Worm (Caenorhabditis elegans) whole organism, young adult: Measurements from ENCODE around the gene hpo-9.

Source experiments
- B0019.2 ChIP-seq: fragments of 200-800 bp; sonication (Bioruptor generic); conservative IDR thresholded peaks from 2 replicates; pipeline ENCODE4 v1.3.6; 2022; ENCODE audit warnings: missing genetic modification reagents, missing genetic modification characterization, missing compliant biosample characterization
- B0261.1 ChIP-seq: sonication (generic microtip); optimal IDR thresholded peaks from 2 replicates; lab custom pipeline; 2016; ENCODE audit warnings: mild to moderate bottlenecking, missing genetic modification characterization, moderate library complexity, missing compliant biosample characterization
- F10E7.11 ChIP-seq: sonication (generic microtip); optimal IDR thresholded peaks from 2 replicates; lab custom pipeline; 2017; ENCODE audit warnings: mild to moderate bottlenecking, missing genetic modification characterization, moderate library complexity, missing compliant biosample characterization
- F22D6.2 ChIP-seq: sonication (generic microtip); optimal IDR thresholded peaks from 2 replicates; lab custom pipeline; 2016; ENCODE audit warnings: mild to moderate bottlenecking, missing genetic modification characterization, missing compliant biosample characterization
- T26A5.8 ChIP-seq: sonication (generic microtip); optimal IDR thresholded peaks from 2 replicates; lab custom pipeline; 2016; ENCODE audit warnings: missing genetic modification characterization, missing compliant biosample characterization
- Y53F4B.3 ChIP-seq: fragments of 200-800 bp; sonication (Bioruptor generic); IDR thresholded peaks from 2 replicates; pipeline ENCODE4 v1.3.6; 2022; ENCODE audit warnings: missing genetic modification reagents, missing genetic modification characterization, missing compliant biosample characterization
- Y53G8AR.9 ChIP-seq: fragments of 200-800 bp; sonication (Bioruptor generic); conservative IDR thresholded peaks from 2 replicates; pipeline ENCODE4 v1.3.6; 2022; ENCODE audit warnings: missing genetic modification reagents, missing genetic modification characterization, missing compliant biosample characterization
- Y79H2A.3 ChIP-seq: fragments of 200-800 bp; sonication (Bioruptor generic); conservative IDR thresholded peaks from 2 replicates; pipeline ENCODE4 v1.3.6; 2022; ENCODE audit warnings: missing genetic modification reagents, missing genetic modification characterization, missing compliant biosample characterization
- ama-1 ChIP-seq, 3 experiments: fragments of 150-350 bp in 1 of 3; sonication (generic microtip) in 2 of 3; optimal IDR thresholded peaks; 2 replicates each; lab custom pipeline; 2014 to 2018; ENCODE audit warnings: missing biosample characterization in 2 of 3, missing genetic modification characterization in 2 of 3, missing genetic modification reagents in 2 of 3
- attf-3 ChIP-seq: fragments of 200-800 bp; sonication (Bioruptor generic); conservative IDR thresholded peaks from 2 replicates; pipeline ENCODE4 v1.3.6; 2022; ENCODE audit warnings: missing genetic modification reagents, missing genetic modification characterization, missing compliant biosample characterization
- attf-6 ChIP-seq: fragments of 200-800 bp; sonication (Bioruptor generic); IDR thresholded peaks from 2 replicates; pipeline ENCODE4 v1.3.6; 2022; ENCODE audit warnings: missing genetic modification reagents, missing genetic modification characterization, missing compliant biosample characterization
- ccch-3 ChIP-seq: fragments of 200-800 bp; sonication (Bioruptor generic); optimal IDR thresholded peaks from 2 replicates; lab custom pipeline; 2018; ENCODE audit warnings: mild to moderate bottlenecking, missing genetic modification characterization, missing compliant biosample characterization
- cebp-1 ChIP-seq, 2 experiments: fragments of 200-800 bp in 1 of 2; sonication (Bioruptor generic) in 1 of 2; sonication (generic microtip) in 1 of 2; IDR thresholded peaks in 1 of 2; optimal IDR thresholded peaks in 1 of 2; 2 replicates each; pipeline versions ENCODE4 v1.3.6 to Lab custom; 2017 to 2022; ENCODE audit warnings: missing compliant biosample characterization in 2 of 2, missing genetic modification characterization in 2 of 2, mild to moderate bottlenecking in 1 of 2, missing genetic modification reagents in 1 of 2, moderate library complexity in 1 of 2
- ceh-91 ChIP-seq: fragments of 200-800 bp; sonication (Bioruptor generic); IDR thresholded peaks from 2 replicates; pipeline ENCODE4 v1.3.6; 2022; ENCODE audit warnings: missing genetic modification reagents, missing genetic modification characterization, missing compliant biosample characterization
- chd-7 ChIP-seq: sonication (generic microtip); optimal IDR thresholded peaks from 2 replicates; lab custom pipeline; 2016; ENCODE audit warnings: mild to moderate bottlenecking, missing genetic modification characterization, moderate library complexity, missing compliant biosample characterization
- efl-1 ChIP-seq: fragments of 150-350 bp; optimal IDR thresholded peaks from 2 replicates; lab custom pipeline; 2014; ENCODE audit warnings: missing biosample characterization, missing genetic modification reagents, missing genetic modification characterization
- egl-18 ChIP-seq: fragments of 200-800 bp; sonication (Bioruptor generic); IDR thresholded peaks from 2 replicates; pipeline ENCODE4 v1.3.6; 2022; ENCODE audit warnings: missing genetic modification reagents, missing genetic modification characterization, missing compliant biosample characterization
- egl-44 ChIP-seq: fragments of 200-800 bp; sonication (Bioruptor generic); IDR thresholded peaks from 2 replicates; pipeline ENCODE4 v1.3.6; 2022; ENCODE audit warnings: missing genetic modification reagents, missing genetic modification characterization, missing compliant biosample characterization
- gei-17 ChIP-seq: fragments of 200-800 bp; sonication (Bioruptor generic); optimal IDR thresholded peaks from 2 replicates; lab custom pipeline; 2018; ENCODE audit warnings: mild to moderate bottlenecking, missing genetic modification characterization, missing compliant biosample characterization
- hlh-12 ChIP-seq: sonication (generic microtip); optimal IDR thresholded peaks from 2 replicates; lab custom pipeline; 2016; ENCODE audit warnings: missing genetic modification characterization, missing compliant biosample characterization
- hsf-1 ChIP-seq: fragments of 200-800 bp; sonication (Bioruptor generic); IDR thresholded peaks from 2 replicates; pipeline ENCODE4 v1.3.6; 2022; ENCODE audit warnings: missing genetic modification reagents, missing genetic modification characterization, missing compliant biosample characterization
- lag-1 ChIP-seq: fragments of 200-800 bp; sonication (Bioruptor generic); IDR thresholded peaks from 2 replicates; pipeline ENCODE4 v1.3.6; 2022; ENCODE audit warnings: missing genetic modification reagents, missing genetic modification characterization, missing compliant biosample characterization
- lin-26 ChIP-seq: fragments of 200-800 bp; sonication (Bioruptor generic); IDR thresholded peaks from 2 replicates; pipeline ENCODE4 v1.3.6; 2022; ENCODE audit warnings: missing genetic modification reagents, missing genetic modification characterization, missing compliant biosample characterization
- lin-40 ChIP-seq: sonication (generic microtip); optimal IDR thresholded peaks from 2 replicates; lab custom pipeline; 2016; ENCODE audit warnings: missing genetic modification characterization, mild to moderate bottlenecking, missing compliant biosample characterization, missing genotype, missing genetic modification reagents
- lsl-1 ChIP-seq: fragments of 200-800 bp; sonication (Bioruptor generic); optimal IDR thresholded peaks from 2 replicates; lab custom pipeline; 2018; ENCODE audit warnings: mild to moderate bottlenecking, missing genetic modification characterization, moderate library complexity, missing compliant biosample characterization
- madf-3 ChIP-seq: fragments of 200-800 bp; sonication (Bioruptor generic); IDR thresholded peaks from 2 replicates; pipeline ENCODE4 v1.3.6; 2022; ENCODE audit warnings: missing genetic modification reagents, missing genetic modification characterization, missing compliant biosample characterization
- mcd-1 ChIP-seq: fragments of 200-800 bp; sonication (Bioruptor generic); IDR thresholded peaks from 2 replicates; pipeline ENCODE4 v1.3.6; 2022; ENCODE audit warnings: missing genetic modification reagents, missing genetic modification characterization, missing compliant biosample characterization
- nfya-1 ChIP-seq: sonication (generic microtip); optimal IDR thresholded peaks from 2 replicates; lab custom pipeline; 2017; ENCODE audit warnings: antibody characterized with exemption, missing compliant biosample characterization, missing genetic modification characterization, borderline replicate concordance; ENCODE audit not compliant: insufficient read depth
- nfya-2 ChIP-seq: fragments of 200-800 bp; sonication (Bioruptor generic); IDR thresholded peaks from 2 replicates; pipeline ENCODE4 v1.3.6; 2022; ENCODE audit warnings: missing genetic modification reagents, missing genetic modification characterization, missing compliant biosample characterization
- nhr-27 ChIP-seq: fragments of 200-800 bp; sonication (Bioruptor generic); optimal IDR thresholded peaks from 2 replicates; lab custom pipeline; 2018; ENCODE audit warnings: mild to moderate bottlenecking, missing genetic modification characterization, moderate library complexity, missing compliant biosample characterization
- pbrm-1 ChIP-seq: fragments of 200-800 bp; sonication (Bioruptor generic); IDR thresholded peaks from 2 replicates; pipeline ENCODE4 v1.3.6; 2022; ENCODE audit warnings: missing genetic modification reagents, missing genetic modification characterization, missing compliant biosample characterization
- pha-4 ChIP-seq: fragments of 150-350 bp; sonication (generic microtip); optimal IDR thresholded peaks from 2 replicates; lab custom pipeline; 2014; ENCODE audit warnings: missing biosample characterization, missing genetic modification reagents, missing genetic modification characterization
- sea-2 ChIP-seq: fragments of 200-800 bp; sonication (Bioruptor generic); IDR thresholded peaks from 2 replicates; pipeline ENCODE4 v1.3.6; 2022; ENCODE audit warnings: missing genetic modification characterization, missing compliant biosample characterization
- snpc-1.1 ChIP-seq: sonication (generic microtip); optimal IDR thresholded peaks from 2 replicates; lab custom pipeline; 2017; ENCODE audit warnings: missing genetic modification characterization, mild to moderate bottlenecking, missing compliant biosample characterization, antibody characterized with exemption, moderate library complexity, missing genotype, missing genetic modification reagents; ENCODE audit not compliant: insufficient read depth
- sptf-2 ChIP-seq: fragments of 200-800 bp; sonication (Bioruptor generic); optimal IDR thresholded peaks from 2 replicates; lab custom pipeline; 2018; ENCODE audit warnings: mild to moderate bottlenecking, missing genetic modification characterization, missing compliant biosample characterization
- zim-3 ChIP-seq: sonication (generic microtip); optimal IDR thresholded peaks from 2 replicates; lab custom pipeline; 2017; ENCODE audit warnings: mild to moderate bottlenecking, missing genetic modification characterization, moderate library complexity, missing compliant biosample characterization
- ztf-22 ChIP-seq: fragments of 200-800 bp; sonication (Bioruptor generic); optimal IDR thresholded peaks from 2 replicates; lab custom pipeline; 2018; ENCODE audit warnings: mild to moderate bottlenecking, missing genetic modification characterization, moderate library complexity, missing compliant biosample characterization
- ztf-3 ChIP-seq: fragments of 200-800 bp; sonication (Bioruptor generic); optimal IDR thresholded peaks from 2 replicates; lab custom pipeline; 2018; ENCODE audit warnings: mild to moderate bottlenecking, missing genetic modification characterization, missing compliant biosample characterization

The hpo-9 gene

DNA sequence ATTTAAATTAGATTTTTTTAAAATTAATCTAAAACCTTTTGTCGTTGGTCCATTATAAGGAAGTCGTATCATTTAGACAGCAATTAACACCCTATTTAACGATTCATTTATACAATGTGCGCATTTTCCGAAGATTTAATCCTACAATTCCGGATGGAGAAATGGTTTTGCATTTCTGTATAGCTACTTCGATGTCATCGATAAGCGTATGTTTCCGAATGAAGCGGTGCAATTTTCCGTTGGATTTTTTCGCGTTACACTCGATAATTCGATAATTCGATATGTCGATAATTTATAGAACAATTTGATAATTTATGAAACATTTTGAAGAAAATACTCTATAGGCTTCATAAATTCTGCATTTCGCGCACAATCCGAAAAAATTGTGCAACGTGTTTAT, 38.1 kb upstream of the hpo-9 start, which contains the start of gene C13A2.10:
C13A2.10 (minus strand) TSS at position 101 of the 400 bp plus-strand sequence.
- no peak for TF ChIP-seq pha-4 (tag; lab: Kevin White, UChicago)
- TF ChIP-seq lag-1 (GFP tag; lab: Robert Waterston, UW), result no peak
- TF ChIP-seq B0261.1, result no peak
- no peak for TF ChIP-seq mcd-1 (GFP tag; lab: Robert Waterston, UW)
- no peak for TF ChIP-seq ztf-22 (GFP tag; lab: Kevin White, UChicago)
- no peak for TF ChIP-seq ztf-3
- no peak for TF ChIP-seq zim-3 (tag; lab: Kevin White, UChicago)
- TF ChIP-seq nfya-1, result no peak
- TF ChIP-seq pbrm-1, result no peak
- no peak for TF ChIP-seq lin-40 (tag; lab: Kevin White, UChicago)
- TF ChIP-seq ama-1 (optimal IDR thresholded peaks at IDR 0.05; lab: Kevin White, UChicago), result no peak
- TF ChIP-seq ama-1 (GFP tag; optimal IDR thresholded peaks at IDR 0.05; lab: Kevin White, UChicago), result no peak
- TF ChIP-seq hsf-1 (GFP tag; lab: Robert Waterston, UW), result no peak
- no peak for TF ChIP-seq F22D6.2 (tag; lab: Kevin White, UChicago)
- TF ChIP-seq B0019.2 (GFP tag; lab: Robert Waterston, UW), result no peak
- TF ChIP-seq Y79H2A.3 (GFP tag; lab: Robert Waterston, UW), result no peak
- TF ChIP-seq, all 124 proteins: peak for 0

- TF ChIP-seq attf-3 (GFP tag; lab: Robert Waterston, UW) (no peak), F10E7.11 (no peak), egl-18 (GFP tag; lab: Robert Waterston, UW) (no peak), lsl-1 (GFP tag; lab: Kevin White, UChicago) (no peak), nhr-27 (tag; lab: Kevin White, UChicago) (no peak), efl-1 (GFP tag; lab: Kevin White, UChicago) (no peak), ccch-3 (no peak), mcd-1 (GFP tag; lab: Robert Waterston, UW) (no peak), lin-26 (GFP tag; lab: Robert Waterston, UW) (no peak), madf-3 (GFP tag; lab: Robert Waterston, UW) (no peak)
- TF ChIP-seq, all 124 proteins: peak for 0
Measured at ce11 chrV:7269399-7269798, 32.5 kb upstream of the hpo-9 start, which contains the start of gene C13A2.6. Gene C13A2.6 (plus strand): TSS chrV:7269699.

DNA sequence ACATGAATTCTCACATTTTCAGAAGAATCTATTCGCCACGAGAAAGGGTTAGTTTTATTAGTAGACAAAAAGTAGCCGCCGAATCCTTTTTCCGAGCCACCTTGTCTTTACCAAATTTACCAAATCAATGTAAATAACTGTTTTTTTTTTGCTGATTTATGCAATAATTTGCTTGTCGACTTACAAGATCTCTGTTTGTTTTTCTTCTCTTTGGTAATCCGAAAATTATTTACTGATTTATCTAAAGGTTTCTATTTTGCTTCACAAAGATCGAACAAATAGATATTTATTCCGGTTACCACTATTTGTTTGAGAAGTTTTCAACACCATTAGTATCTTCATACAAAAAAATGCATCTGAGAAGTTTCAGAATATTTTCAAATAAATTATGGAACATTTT, 29.1 kb upstream of the hpo-9 start, which contains the start of gene C13A2.7:
C13A2.7 (plus strand) TSS at position 301 of the 400 bp plus-strand sequence.
- TF ChIP-seq efl-1 (GFP tag; lab: Kevin White, UChicago) (no peak), gei-17 (GFP tag; lab: Kevin White, UChicago) (no peak), ceh-91 (GFP tag; lab: Robert Waterston, UW) (no peak), snpc-1.1 (tag; lab: Kevin White, UChicago) (no peak), nfya-2 (GFP tag; lab: Robert Waterston, UW) (no peak)

- TF ChIP-seq chd-7 (tag; lab: Kevin White, UChicago), result no peak
- TF ChIP-seq F22D6.2 (tag; lab: Kevin White, UChicago), result no peak
- no peak for TF ChIP-seq ceh-91 (GFP tag; lab: Robert Waterston, UW)
- TF ChIP-seq attf-6 (GFP tag; lab: Robert Waterston, UW), result no peak
- TF ChIP-seq Y53F4B.3, result no peak
- no peak for TF ChIP-seq hlh-12 (tag; lab: Kevin White, UChicago)
- no peak for TF ChIP-seq sptf-2 (GFP tag; lab: Kevin White, UChicago)
- TF ChIP-seq gei-17 (GFP tag; lab: Kevin White, UChicago), result no peak
- no peak for TF ChIP-seq mcd-1 (GFP tag; lab: Robert Waterston, UW)
- TF ChIP-seq Y53G8AR.9 (GFP tag; lab: Robert Waterston, UW), result no peak
- no peak for TF ChIP-seq egl-44 (GFP tag; lab: Robert Waterston, UW)
- no peak for TF ChIP-seq zim-3 (tag; lab: Kevin White, UChicago)
- no peak for TF ChIP-seq cebp-1 (GFP tag; IDR thresholded peaks at IDR 0.05; lab: Robert Waterston, UW)
- TF ChIP-seq cebp-1 (tag; optimal IDR thresholded peaks at IDR 0.05; lab: Kevin White, UChicago), result no peak
- TF ChIP-seq T26A5.8 (tag; lab: Kevin White, UChicago), result no peak
- no peak for TF ChIP-seq sea-2
- TF ChIP-seq, all 124 proteins: peak for 0
Measured at ce11 chrV:7264042-7264441, 27.1 kb upstream of the hpo-9 start, which contains the start of gene C13A2.9. Gene C13A2.9 (minus strand): TSS chrV:7264142.
